Worm (Caenorhabditis elegans): Measurements from ENCODE around the gene rmif-2.
A peak's percentile ranks its signal among the peaks of the same experiment; 100 is the strongest.

rmif-2 gene

DNA sequence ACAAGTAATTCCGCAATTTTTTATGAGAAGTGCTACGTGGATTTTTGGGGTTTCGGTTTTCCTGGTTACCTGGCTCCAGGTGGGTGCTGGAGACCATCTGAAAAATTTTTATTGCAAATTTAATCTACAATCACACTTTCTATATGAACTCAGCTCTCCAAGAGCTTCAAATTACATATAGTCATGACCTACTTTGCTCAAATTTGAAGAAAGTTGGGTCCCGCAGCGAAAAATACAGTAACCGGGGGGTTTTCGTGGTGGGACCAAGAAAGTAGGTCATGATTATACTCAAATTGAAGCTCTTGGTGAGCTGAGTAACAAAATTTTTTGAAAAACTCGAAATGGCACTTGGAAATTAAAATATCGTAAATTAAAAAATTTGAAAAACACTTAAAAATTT lies 22.0 kb upstream of the rmif-2 start, which contains the start of gene ets-8:
ets-8 (minus strand) TSS at position 101 of the 400 bp plus-strand sequence.
- TF ChIP-seq blmp-1 (tag; optimal IDR thresholded peaks at IDR 0.05) (no peak), nhr-20 (tag; optimal IDR thresholded peaks at IDR 0.05) (no peak), nhr-85 (tag) (no peak), ces-1 (GFP tag; optimal IDR thresholded peaks at IDR 0.05) (no peak), hlh-4 (tag; optimal IDR thresholded peaks at IDR 0.05) (no peak), Y116A8C.19 (tag; optimal IDR thresholded peaks at IDR 0.05; ENCODE audit: borderline replicate concordance) (no peak), sptf-1 (tag; optimal IDR thresholded peaks at IDR 0.05) (no peak), nhr-84 (tag; optimal IDR thresholded peaks at IDR 0.05) (no peak), egl-27 (tag; optimal IDR thresholded peaks at IDR 0.05) (no peak), C34B4.2 (tag; optimal IDR thresholded peaks at IDR 0.05) (no peak), mef-2 (tag; optimal IDR thresholded peaks at IDR 0.05) (no peak)

DNA sequence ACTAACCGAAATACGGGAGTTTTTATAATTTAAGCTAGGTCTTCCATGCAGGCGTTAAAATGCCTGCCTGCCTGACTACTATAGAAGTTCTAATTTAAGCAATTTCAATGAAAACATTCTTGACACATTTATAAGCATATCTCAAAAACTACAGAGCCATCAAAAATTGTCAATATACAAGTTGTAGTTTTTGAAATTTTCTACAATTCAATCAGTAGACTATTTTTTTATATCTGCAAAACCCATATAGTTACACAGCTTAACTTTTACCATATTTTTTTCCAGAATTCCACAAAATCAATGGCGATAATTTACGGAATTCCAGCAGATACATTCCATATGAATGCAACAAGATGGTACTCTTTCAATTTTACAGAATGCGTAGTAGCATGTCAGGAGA lies 19.3 kb upstream of the rmif-2 start, which contains the start of gene C50A2.7:
C50A2.7 (plus strand) TSS at position 301 of the 400 bp plus-strand sequence.
- TF ChIP-seq pax-3 (tag; optimal IDR thresholded peaks at IDR 0.05): no peak

DNA sequence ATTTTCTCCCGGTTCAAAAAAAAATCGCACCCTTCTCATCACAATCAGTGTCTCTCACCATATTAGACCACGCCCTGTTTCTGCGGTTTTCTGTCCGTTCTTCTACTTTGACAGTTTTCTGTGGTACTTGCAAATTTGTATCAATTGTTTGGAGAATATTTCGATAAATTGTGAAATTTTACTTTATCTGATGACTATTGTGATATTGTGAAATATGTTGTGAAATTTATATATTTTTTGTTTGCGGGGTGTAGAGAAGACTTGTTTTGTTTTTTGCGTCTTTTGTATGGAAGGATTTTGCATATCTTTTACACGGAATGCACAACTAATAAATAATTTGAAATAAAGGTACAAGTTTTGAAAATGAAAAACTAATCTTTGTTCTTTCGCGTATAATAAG lies 15.0 kb upstream of the rmif-2 start:
- TF ChIP-seq irx-1 (tag; optimal IDR thresholded peaks at IDR 0.05) (no peak), skn-1 (tag; optimal IDR thresholded peaks at IDR 0.05) (peak; percentile 56)

DNA sequence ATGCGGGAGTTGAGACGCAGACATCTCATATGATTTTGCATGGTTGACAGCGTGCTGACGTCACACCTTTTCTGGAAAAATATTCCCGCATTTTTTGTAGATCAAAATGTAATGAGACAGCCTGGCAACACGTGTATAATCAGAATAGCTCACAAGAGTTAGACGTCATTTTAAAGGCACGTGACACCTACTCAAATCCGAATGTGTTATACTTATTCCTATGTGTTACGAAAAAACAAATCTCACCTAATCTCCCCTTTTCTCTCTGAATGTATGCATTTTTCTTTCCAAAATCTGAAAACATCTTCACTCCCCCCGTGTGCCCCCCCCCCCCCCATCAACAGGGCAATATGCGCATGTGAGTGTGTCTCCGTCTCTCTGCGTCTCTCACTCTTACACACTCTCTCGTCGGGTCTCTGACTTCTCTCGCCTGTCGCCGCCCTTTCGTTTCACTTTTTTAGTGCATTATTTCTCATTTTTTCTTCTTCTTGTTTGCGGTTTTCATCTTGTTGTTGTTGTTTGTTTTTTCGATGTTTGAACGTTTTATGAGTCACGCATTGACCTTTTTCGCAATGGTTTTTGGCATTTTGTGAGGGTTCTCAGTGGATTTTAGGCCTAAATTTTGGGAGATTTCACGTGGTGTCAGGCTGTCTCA lies 14.0 kb upstream of the rmif-2 start:
- no peak for TF ChIP-seq unc-130 (tag; optimal IDR thresholded peaks at IDR 0.05)
- TF ChIP-seq nhr-90 (tag; optimal IDR thresholded peaks at IDR 0.05; ENCODE audit: poor library complexity): no peak
- no peak for TF ChIP-seq zip-4 (GFP tag; optimal IDR thresholded peaks at IDR 0.05)
- TF ChIP-seq xbp-1 (tag; optimal IDR thresholded peaks at IDR 0.05): peak; percentile 11
- TF ChIP-seq fos-1 (tag; optimal IDR thresholded peaks at IDR 0.05): no peak
- TF ChIP-seq lin-15B (tag; optimal IDR thresholded peaks at IDR 0.05): no peak
- TF ChIP-seq jun-1 (tag; optimal IDR thresholded peaks at IDR 0.05): peak; percentile 29
- peak; percentile 72 for TF ChIP-seq fkh-8 (tag; optimal IDR thresholded peaks at IDR 0.05)
- TF ChIP-seq fkh-4 (tag; optimal IDR thresholded peaks at IDR 0.05; ENCODE audit: borderline replicate concordance): no peak
- TF ChIP-seq mef-2 (tag; optimal IDR thresholded peaks at IDR 0.05): no peak
- TF ChIP-seq efl-1 (optimal IDR thresholded peaks at IDR 0.05): peak; percentile 71 to 76
- peak; percentile 57 to 96 for TF ChIP-seq efl-1 (GFP tag; optimal IDR thresholded peaks at IDR 0.05 in 1 of 2)
- TF ChIP-seq nhr-11 (tag; optimal IDR thresholded peaks at IDR 0.05): no peak
- TF ChIP-seq C34B4.2 (tag; optimal IDR thresholded peaks at IDR 0.05): no peak
- TF ChIP-seq isw-1 (GFP tag; IDR thresholded peaks at IDR 0.05): no peak
- TF ChIP-seq nhr-76 (tag; optimal IDR thresholded peaks at IDR 0.05): no peak
- TF ChIP-seq swsn-7 (tag; optimal IDR thresholded peaks at IDR 0.05): peak; percentile 45
- peak; percentile 29 for TF ChIP-seq ceh-8 (GFP tag; optimal IDR thresholded peaks at IDR 0.05)
- no peak for TF ChIP-seq ztf-4 (tag; optimal IDR thresholded peaks at IDR 0.05)
- TF ChIP-seq nhr-47 (tag; optimal IDR thresholded peaks at IDR 0.05): peak; percentile 71
- TF ChIP-seq rnt-1 (tag; optimal IDR thresholded peaks at IDR 0.05): peak; percentile 70
- TF ChIP-seq hlh-4 (tag; optimal IDR thresholded peaks at IDR 0.05): no peak
- peak; percentile 54 for TF ChIP-seq snu-23 (GFP tag; optimal IDR thresholded peaks at IDR 0.05)
- no peak for TF ChIP-seq lin-39 (tag; optimal IDR thresholded peaks at IDR 0.05)
- TF ChIP-seq irx-1 (tag; optimal IDR thresholded peaks at IDR 0.05): peak; percentile 37
- no peak for TF ChIP-seq ama-1 (optimal IDR thresholded peaks at IDR 0.05)
- no peak for TF ChIP-seq pqm-1 (tag; optimal IDR thresholded peaks at IDR 0.05)
- TF ChIP-seq lsy-2 (tag; optimal IDR thresholded peaks at IDR 0.05): peak; percentile 32 to 65
- no peak for TF ChIP-seq ceh-88 (GFP tag; IDR thresholded peaks at IDR 0.05)
- no peak for TF ChIP-seq unc-30 (tag; optimal IDR thresholded peaks at IDR 0.05)
- no peak for TF ChIP-seq nhr-71 (tag; optimal IDR thresholded peaks at IDR 0.05)
- TF ChIP-seq ces-1 (GFP tag; optimal IDR thresholded peaks at IDR 0.05): no peak
- TF ChIP-seq ztf-11 (tag; optimal IDR thresholded peaks at IDR 0.05): no peak
- no peak for TF ChIP-seq C04F5.9 (tag; optimal IDR thresholded peaks at IDR 0.05)
- no peak for TF ChIP-seq sup-37 (GFP tag; optimal IDR thresholded peaks at IDR 0.05)
- TF ChIP-seq C16A3.4 (tag; optimal IDR thresholded peaks at IDR 0.05): no peak
- peak; percentile 18 for TF ChIP-seq snpc-4 (tag; optimal IDR thresholded peaks at IDR 0.05)
- no peak for TF ChIP-seq nhr-84 (tag; optimal IDR thresholded peaks at IDR 0.05)
- TF ChIP-seq nhr-77 (tag; optimal IDR thresholded peaks at IDR 0.05): no peak
- peak; percentile 68 for TF ChIP-seq blmp-1 (tag; optimal IDR thresholded peaks at IDR 0.05)
